Fruit fly (Drosophila melanogaster) whole organism, embryonic: ENCODE measurements around the gene kat80.

ENCODE experiments used
- Bgb ChIP-seq: fragments of 200-800 bp; sonication (Bioruptor generic); IDR thresholded peaks from 2 replicates; pipeline ENCODE4 v1.3.6; 2022; ENCODE audit warnings: missing biosample characterization, missing genetic modification characterization; ENCODE audit not compliant: partially characterized antibody
- CG10267 ChIP-seq: fragments of 200-800 bp; sonication (Bioruptor generic); optimal IDR thresholded peaks from 2 replicates; lab custom pipeline; 2018; ENCODE audit warnings: missing biosample characterization, mild to moderate bottlenecking, missing genetic modification characterization, moderate library complexity
- CG10366 ChIP-seq: fragments of 200-800 bp; sonication (Bioruptor generic); IDR thresholded peaks from 2 replicates; pipeline ENCODE4 v1.3.6; 2022; ENCODE audit warnings: missing biosample characterization, missing genetic modification characterization
- CG11504 ChIP-seq: fragments of 200-800 bp; sonication (Bioruptor generic); optimal IDR thresholded peaks from 3 replicates; lab custom pipeline; 2019; ENCODE audit warnings: missing biosample characterization, mild to moderate bottlenecking, missing genetic modification characterization, moderate library complexity
- CG13424 ChIP-seq: fragments of 200-800 bp; sonication (Bioruptor generic); optimal IDR thresholded peaks from 2 replicates; lab custom pipeline; 2019; ENCODE audit warnings: missing biosample characterization, mild to moderate bottlenecking, missing genetic modification characterization, moderate library complexity
- CG13624 ChIP-seq: fragments of 200-800 bp; sonication (Bioruptor generic); optimal IDR thresholded peaks from 2 replicates; lab custom pipeline; 2016; ENCODE audit warnings: missing biosample characterization, missing genetic modification characterization
- CG14710 ChIP-seq: fragments of 200-800 bp; sonication (Bioruptor generic); optimal IDR thresholded peaks from 3 replicates; lab custom pipeline; 2019; ENCODE audit warnings: missing biosample characterization, mild to moderate bottlenecking, missing genetic modification characterization, moderate library complexity
- CG14860 ChIP-seq: fragments of 200-800 bp; sonication (Bioruptor generic); IDR thresholded peaks from 3 replicates; pipeline ENCODE4 v1.3.6; 2022; ENCODE audit warnings: missing biosample characterization, missing genetic modification characterization; ENCODE audit not compliant: partially characterized antibody
- CG15514 ChIP-seq: fragments of 200-800 bp; sonication (Bioruptor generic); optimal IDR thresholded peaks from 3 replicates; lab custom pipeline; 2017; ENCODE audit warnings: missing biosample characterization, missing genetic modification characterization, mild to moderate bottlenecking, moderate library complexity, missing genetic modification reagents
- CG1647 ChIP-seq: fragments of 200-800 bp; sonication (Bioruptor generic); optimal IDR thresholded peaks from 3 replicates; lab custom pipeline; 2016; ENCODE audit warnings: missing biosample characterization, missing genetic modification characterization
- CG17186 ChIP-seq: fragments of 200-800 bp; sonication (Bioruptor generic); optimal IDR thresholded peaks from 3 replicates; lab custom pipeline; 2017; ENCODE audit warnings: missing biosample characterization, missing genetic modification reagents, missing genetic modification characterization
- CG30020 ChIP-seq: fragments of 200-800 bp; optimal IDR thresholded peaks from 2 replicates; lab custom pipeline; 2019; ENCODE audit warnings: missing biosample characterization, mild to moderate bottlenecking, missing genetic modification characterization, moderate library complexity
- CG32532 ChIP-seq: fragments of 200-800 bp; sonication (Bioruptor generic); IDR thresholded peaks from 2 replicates; pipeline ENCODE4 v1.3.6; 2022; ENCODE audit warnings: missing biosample characterization, missing genetic modification characterization
- CG3281 ChIP-seq: fragments of 200-800 bp; sonication (Bioruptor generic); optimal IDR thresholded peaks from 3 replicates; lab custom pipeline; 2017; ENCODE audit warnings: missing biosample characterization, mild to moderate bottlenecking, missing genetic modification characterization
- CG3407 ChIP-seq: fragments of 200-800 bp; sonication (Bioruptor generic); optimal IDR thresholded peaks from 2 replicates; lab custom pipeline; 2018; ENCODE audit warnings: missing biosample characterization, mild to moderate bottlenecking, missing genetic modification characterization
- CG3995 ChIP-seq: fragments of 200-800 bp; sonication (Bioruptor generic); optimal IDR thresholded peaks from 3 replicates; lab custom pipeline; 2016; ENCODE audit warnings: missing biosample characterization, missing genetic modification characterization
- CG42726 ChIP-seq: fragments of 200-800 bp; sonication (Bioruptor generic); IDR thresholded peaks from 2 replicates; pipeline ENCODE4 v1.3.6; 2022; ENCODE audit warnings: missing biosample characterization, missing genetic modification characterization; ENCODE audit not compliant: partially characterized antibody
- CG4424 ChIP-seq: fragments of 200-800 bp; sonication (Bioruptor generic); optimal IDR thresholded peaks from 3 replicates; lab custom pipeline; 2016; ENCODE audit warnings: missing biosample characterization, missing genetic modification characterization
- CG4617 ChIP-seq: fragments of 200-800 bp; sonication (Bioruptor generic); optimal IDR thresholded peaks from 3 replicates; lab custom pipeline; 2016; ENCODE audit warnings: missing biosample characterization, missing genetic modification characterization, borderline replicate concordance
- CG6175 ChIP-seq: fragments of 200-800 bp; sonication (Bioruptor generic); IDR thresholded peaks from 3 replicates; pipeline ENCODE4 v1.3.6; 2022; ENCODE audit warnings: missing biosample characterization, missing genetic modification characterization
- CG6654 ChIP-seq: fragments of 200-800 bp; sonication (Bioruptor generic); optimal IDR thresholded peaks from 2 replicates; lab custom pipeline; 2017; ENCODE audit warnings: missing biosample characterization, mild to moderate bottlenecking, missing genetic modification characterization
- CG6791 ChIP-seq: fragments of 200-800 bp; sonication (Bioruptor generic); IDR thresholded peaks from 3 replicates; pipeline ENCODE4 v1.3.6; 2022; ENCODE audit warnings: missing biosample characterization, missing genetic modification characterization; ENCODE audit not compliant: partially characterized antibody
- CG9215 ChIP-seq: fragments of 200-800 bp; sonication (Bioruptor generic); IDR thresholded peaks from 2 replicates; pipeline ENCODE4 v1.3.6; 2022; ENCODE audit warnings: missing biosample characterization, missing genetic modification characterization
- CG9932 ChIP-seq: fragments of 200-800 bp; sonication (Bioruptor generic); IDR thresholded peaks from 2 replicates; pipeline ENCODE4 v1.3.6; 2022; ENCODE audit warnings: missing biosample characterization, missing genetic modification characterization
- Dbx ChIP-seq: fragments of 200-800 bp; sonication (Bioruptor generic); IDR thresholded peaks from 3 replicates; pipeline ENCODE4 v1.3.6; 2022; ENCODE audit warnings: missing biosample characterization, missing genetic modification characterization
- Deaf1 ChIP-seq: fragments of 200-800 bp; optimal IDR thresholded peaks from 3 replicates; lab custom pipeline; 2019; ENCODE audit warnings: missing biosample characterization, mild to moderate bottlenecking, missing genetic modification characterization, moderate library complexity
- Dll ChIP-seq: fragments of 200-800 bp; sonication (Bioruptor generic); IDR thresholded peaks from 4 replicates; pipeline ENCODE4 v1.3.6; 2022; ENCODE audit warnings: missing biosample characterization, missing genetic modification characterization; ENCODE audit not compliant: partially characterized antibody
- Dref ChIP-seq: fragments of 200-800 bp; sonication (Bioruptor generic); IDR thresholded peaks from 2 replicates; pipeline ENCODE4 v1.3.6; 2022; ENCODE audit warnings: missing biosample characterization, missing genetic modification characterization
- HLH54F ChIP-seq: fragments of 200-800 bp; sonication (Bioruptor generic); optimal IDR thresholded peaks from 3 replicates; lab custom pipeline; 2016; ENCODE audit warnings: missing biosample characterization, missing genetic modification characterization
- Hr51 ChIP-seq, 2 experiments: fragments of 200-800 bp; sonication (Bioruptor generic); optimal IDR thresholded peaks; 2 replicates in 1 of 2; 3 replicates in 1 of 2; lab custom pipeline; 2016 to 2018; ENCODE audit warnings: missing biosample characterization in 2 of 2, missing genetic modification characterization in 2 of 2, mild to moderate bottlenecking in 1 of 2, moderate library complexity in 1 of 2
- Max ChIP-seq: fragments of 200-800 bp; sonication (Bioruptor generic); optimal IDR thresholded peaks from 2 replicates; lab custom pipeline; 2016; ENCODE audit warnings: missing biosample characterization, mild to moderate bottlenecking, missing genetic modification characterization
- NFAT ChIP-seq: fragments of 200-800 bp; sonication (Bioruptor generic); IDR thresholded peaks from 2 replicates; pipeline ENCODE4 v1.3.6; 2022; ENCODE audit warnings: missing biosample characterization, missing genetic modification characterization
- Opbp ChIP-seq: fragments of 200-800 bp; sonication (Bioruptor generic); IDR thresholded peaks from 3 replicates; pipeline ENCODE4 v1.3.6; 2022; ENCODE audit warnings: missing biosample characterization, missing genetic modification characterization; ENCODE audit not compliant: partially characterized antibody
- Xbp1 ChIP-seq: fragments of 200-800 bp; sonication (Bioruptor generic); optimal IDR thresholded peaks from 3 replicates; lab custom pipeline; 2016; ENCODE audit warnings: missing biosample characterization, mild to moderate bottlenecking, missing genetic modification characterization
- ato ChIP-seq: fragments of 200-800 bp; sonication (Bioruptor generic); IDR thresholded peaks from 2 replicates; pipeline ENCODE4 v1.3.6; 2022; ENCODE audit warnings: missing biosample characterization, missing genetic modification characterization; ENCODE audit not compliant: partially characterized antibody
- chm ChIP-seq: fragments of 200-800 bp; sonication (Bioruptor generic); IDR thresholded peaks from 2 replicates; pipeline ENCODE4 v1.3.6; 2022; ENCODE audit warnings: missing biosample characterization, missing genetic modification characterization
- ci ChIP-seq: fragments of 200-800 bp; sonication (Bioruptor generic); IDR thresholded peaks from 3 replicates; pipeline ENCODE4 v1.3.6; 2022; ENCODE audit warnings: missing biosample characterization, missing genetic modification characterization
- disco-r ChIP-seq: fragments of 200-800 bp; sonication (Bioruptor generic); optimal IDR thresholded peaks from 2 replicates; lab custom pipeline; 2016; ENCODE audit warnings: missing biosample characterization, missing genetic modification characterization
- dpn ChIP-seq, 2 experiments: fragments of 200-800 bp; sonication (Bioruptor generic); optimal IDR thresholded peaks; 3 replicates each; lab custom pipeline; 2016; ENCODE audit warnings: missing biosample characterization in 2 of 2, missing genetic modification characterization in 2 of 2
- gcm ChIP-seq: fragments of 200-800 bp; sonication (Bioruptor generic); optimal IDR thresholded peaks from 2 replicates; lab custom pipeline; 2019; ENCODE audit warnings: missing biosample characterization, mild to moderate bottlenecking, missing genetic modification characterization, moderate library complexity
- inv ChIP-seq: fragments of 200-800 bp; sonication (Bioruptor generic); IDR thresholded peaks from 2 replicates; pipeline ENCODE4 v1.3.6; 2022; ENCODE audit warnings: missing biosample characterization, missing genetic modification characterization; ENCODE audit not compliant: partially characterized antibody
- lab ChIP-seq: fragments of 200-800 bp; sonication (Bioruptor generic); optimal IDR thresholded peaks from 3 replicates; lab custom pipeline; 2017; ENCODE audit warnings: missing biosample characterization, missing genetic modification characterization, mild to moderate bottlenecking, moderate library complexity, missing genetic modification reagents
- mld ChIP-seq: fragments of 200-800 bp; sonication (Bioruptor generic); IDR thresholded peaks from 3 replicates; pipeline ENCODE4 v1.3.6; 2022; ENCODE audit warnings: missing biosample characterization, missing genetic modification characterization; ENCODE audit not compliant: partially characterized antibody
- nerfin-2 ChIP-seq: fragments of 200-800 bp; sonication (Bioruptor generic); IDR thresholded peaks from 2 replicates; pipeline ENCODE4 v1.3.6; 2022; ENCODE audit warnings: missing biosample characterization, missing genetic modification characterization; ENCODE audit not compliant: partially characterized antibody
- nmo ChIP-seq: fragments of 200-800 bp; sonication (Bioruptor generic); optimal IDR thresholded peaks from 2 replicates; lab custom pipeline; 2018; ENCODE audit warnings: missing biosample characterization, mild to moderate bottlenecking, missing genetic modification characterization, moderate library complexity
- stwl ChIP-seq: fragments of 200-800 bp; sonication (Bioruptor generic); optimal IDR thresholded peaks from 3 replicates; lab custom pipeline; 2018; ENCODE audit warnings: missing biosample characterization, mild to moderate bottlenecking, missing genetic modification characterization, moderate library complexity
- trem ChIP-seq: fragments of 200-800 bp; optimal IDR thresholded peaks from 3 replicates; lab custom pipeline; 2019; ENCODE audit warnings: missing biosample characterization, mild to moderate bottlenecking, missing genetic modification characterization, moderate library complexity

The kat80 gene

dm6 chrX:16277878-16278506 lies 2.0 kb upstream of the kat80 start, which contains the start of gene eas (continued):
- TF ChIP-seq Xbp1 (peak; percentile 27), CG13624 (GFP tag; lab: Kevin White, UChicago) (peak; percentile 23), CG13424 (tag; lab: Kevin White, UChicago) (no peak), CG10267 (tag; lab: Kevin White, UChicago) (peak; percentile 31), CG15514 (GFP tag; lab: Kevin White, UChicago) (peak; percentile 97), CG9215 (GFP tag; lab: Robert Waterston, UW) (0 out of 2 replicates have a peak, but pooled peaks have one; percentile 21), CG1647 (GFP tag; lab: Kevin White, UChicago) (peak; percentile 5), CG17186 (peak; percentile 81), CG32532 (GFP tag; lab: Robert Waterston, UW) (peak; percentile 11; the same call in 1 of the 2 replicates), CG14860 (GFP tag; lab: Robert Waterston, UW) (peak; percentile 59), Hr51 (GFP tag; optimal IDR thresholded peaks at IDR 0.05; lab: Kevin White, UChicago) (peak in 1 of 2 experiments; percentile 5), trem (tag; lab: Kevin White, UChicago) (peak; percentile 48), Dbx (GFP tag; lab: Robert Waterston, UW) (0 out of 3 replicates have a peak, but pooled peaks have one; percentile 31), gcm (GFP tag; lab: Kevin White, UChicago) (no peak), Dref (GFP tag; lab: Robert Waterston, UW) (peak; percentile 59), CG6791 (GFP tag; lab: Robert Waterston, UW) (peak; percentile 77), CG11504 (tag; lab: Kevin White, UChicago) (peak; percentile 3), CG30020 (tag; lab: Kevin White, UChicago) (peak; percentile 11), CG3407 (GFP tag; lab: Kevin White, UChicago) (no peak), CG4617 (GFP tag; lab: Kevin White, UChicago) (peak; percentile 12), ci (GFP tag; lab: Robert Waterston, UW) (peak; percentile 74), CG14710 (tag; lab: Kevin White, UChicago) (peak; percentile 44), CG10366 (GFP tag; lab: Robert Waterston, UW) (0 out of 2 replicates have a peak, but pooled peaks have one; percentile 7), CG42726 (GFP tag; lab: Robert Waterston, UW) (peak; percentile 79), Deaf1 (peak; percentile 65), CG3995 (GFP tag; lab: Kevin White, UChicago) (peak; percentile 67), mld (peak; percentile 29; the same call in 1 of the 3 replicates), CG6654 (no peak), stwl (tag; lab: Kevin White, UChicago) (peak; percentile 60), disco-r (GFP tag; lab: Kevin White, UChicago) (peak; percentile 27), nerfin-2 (GFP tag; lab: Robert Waterston, UW) (peak; percentile 23; the same call in 1 of the 2 replicates), inv (peak; percentile 69), NFAT (peak; percentile 27; the same call in 1 of the 2 replicates), ato (peak; percentile 64), CG4424 (GFP tag; lab: Kevin White, UChicago) (peak; percentile 20), CG9932 (GFP tag; lab: Robert Waterston, UW) (peak; percentile 56), dpn (GFP tag; optimal IDR thresholded peaks at IDR 0.05; lab: Kevin White, UChicago) (peak in 1 of 2 experiments; percentile 37), nmo (GFP tag; lab: Kevin White, UChicago) (peak; percentile 58), chm (GFP tag; lab: Robert Waterston, UW) (peak; percentile 59; the same call in 1 of the 2 replicates), HLH54F (GFP tag; lab: Kevin White, UChicago) (peak; percentile 1), CG3281 (no peak), lab (peak; percentile 29), Bgb (GFP tag; lab: Robert Waterston, UW) (peak; percentile 83), Dll (peak; percentile 64), CG6175 (0 out of 3 replicates have a peak, but pooled peaks have one; percentile 36), Max (GFP tag; lab: Kevin White, UChicago) (peak; percentile 19), Opbp (GFP tag; lab: Robert Waterston, UW) (peak; percentile 75)
